Worm (Caenorhabditis elegans) whole organism, L4 larva: Measurements from ENCODE around the gene eat-3.

Source experiments
- aha-1 ChIP-seq: fragments of 150-350 bp; peaks from one replicate; lab custom pipeline; 2014; ENCODE audit warnings: missing biosample characterization, missing genetic modification characterization
- ama-1 ChIP-seq: fragments of 150-350 bp; optimal IDR thresholded peaks from 2 replicates; lab custom pipeline; 2014; ENCODE audit warnings: inconsistent platforms, mixed read lengths
- daf-19 ChIP-seq: fragments of 200-800 bp; sonication (Bioruptor generic); conservative IDR thresholded peaks from 2 replicates; pipeline ENCODE4 v1.3.6; 2022; ENCODE audit warnings: missing genetic modification characterization, missing compliant biosample characterization
- dmd-8 ChIP-seq: fragments of 200-800 bp; sonication (Bioruptor generic); IDR thresholded peaks from 2 replicates; pipeline ENCODE4 v1.3.6; 2022; ENCODE audit warnings: missing genetic modification characterization, missing compliant biosample characterization
- dpl-1 ChIP-seq: fragments of 150-350 bp; optimal IDR thresholded peaks from 2 replicates; lab custom pipeline; 2014; ENCODE audit warnings: missing biosample characterization, missing genetic modification reagents, missing genetic modification characterization
- hmg-1.1 ChIP-seq: fragments of 200-800 bp; sonication (Bioruptor generic); IDR thresholded peaks from 2 replicates; pipeline ENCODE4 v1.3.6; 2022; ENCODE audit warnings: missing genetic modification reagents, missing genetic modification characterization, missing compliant biosample characterization
- lsy-2 ChIP-seq, 2 experiments: fragments of 150-350 bp in 1 of 2; sonication (generic microtip) in 1 of 2; optimal IDR thresholded peaks; 2 replicates each; lab custom pipeline; 2014 to 2017; ENCODE audit warnings: missing biosample characterization in 2 of 2, missing genetic modification characterization in 2 of 2
- nhr-28 ChIP-seq: fragments of 150-350 bp; optimal IDR thresholded peaks from 2 replicates; lab custom pipeline; 2014; ENCODE audit warnings: missing biosample characterization, missing genetic modification characterization
- pha-4 ChIP-seq, 2 experiments: fragments of 150-350 bp in 1 of 2; fragments of 200-800 bp in 1 of 2; sonication (Bioruptor generic) in 1 of 2; IDR thresholded peaks in 1 of 2; optimal IDR thresholded peaks in 1 of 2; 2 replicates each; pipeline versions ENCODE4 v1.3.6 to Lab custom; 2014 to 2022; ENCODE audit warnings: missing genetic modification characterization in 2 of 2, missing genetic modification reagents in 2 of 2, missing biosample characterization in 1 of 2, missing compliant biosample characterization in 1 of 2
- php-3 ChIP-seq: fragments of 200-800 bp; sonication (Bioruptor generic); IDR thresholded peaks from 2 replicates; pipeline ENCODE4 v1.3.6; 2022; ENCODE audit warnings: missing genetic modification reagents, missing genetic modification characterization, missing compliant biosample characterization
- snpc-1.2 ChIP-seq: fragments of 200-800 bp; sonication (Bioruptor generic); IDR thresholded peaks from 2 replicates; pipeline ENCODE4 v1.3.6; 2022; ENCODE audit warnings: missing genetic modification reagents, missing genetic modification characterization, missing compliant biosample characterization
- snpc-4 ChIP-seq: fragments of 150-350 bp; optimal IDR thresholded peaks from 2 replicates; lab custom pipeline; 2014; ENCODE audit warnings: missing biosample characterization, missing genetic modification characterization
- unc-39 ChIP-seq: sonication (generic microtip); optimal IDR thresholded peaks from 2 replicates; lab custom pipeline; 2017; ENCODE audit warnings: missing biosample characterization, missing genetic modification characterization
- unc-62 ChIP-seq, 3 experiments: fragments of 150-350 bp in 1 of 3; sonication (generic microtip); optimal IDR thresholded peaks in 2 of 3; peaks in 1 of 3; 1 replicate in 1 of 3; 2 replicates in 2 of 3; lab custom pipeline; 2014 to 2017; ENCODE audit warnings: missing biosample characterization in 3 of 3, missing genetic modification characterization in 3 of 3, missing genetic modification reagents in 3 of 3, missing genotype in 1 of 3

DNA sequence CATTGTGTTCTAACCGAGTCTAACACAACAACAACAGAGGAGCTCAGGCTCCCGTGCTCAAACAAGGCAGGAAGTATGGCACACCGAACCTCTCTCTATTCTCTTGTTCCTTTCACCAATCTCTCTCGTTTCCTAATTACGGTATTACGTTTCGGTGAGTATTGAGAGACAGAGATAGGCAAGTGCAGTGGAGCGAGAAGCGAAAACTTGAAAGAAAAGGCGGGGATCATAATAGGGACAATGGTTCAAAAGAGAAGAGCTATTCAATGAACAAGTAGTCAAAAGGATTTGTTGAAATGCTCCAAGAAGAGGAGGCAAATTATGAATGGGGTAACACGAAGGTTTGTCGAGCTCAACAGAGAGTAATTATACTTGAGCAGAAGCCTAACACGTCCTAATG is 11.3 kb upstream of the eat-3 start:
- TF ChIP-seq hmg-1.1 (no peak), daf-19 (no peak), snpc-1.2 (GFP tag; lab: Robert Waterston, UW) (no peak), nhr-28 (tag; lab: Kevin White, UChicago) (no peak), dpl-1 (no peak), lsy-2 (tag; optimal IDR thresholded peaks at IDR 0.05; lab: Kevin White, UChicago) (no peak), dmd-8 (GFP tag; lab: Robert Waterston, UW) (no peak), aha-1 (tag; lab: Kevin White, UChicago) (no peak), php-3 (GFP tag; lab: Robert Waterston, UW) (no peak), pha-4 (GFP tag; IDR thresholded peaks at IDR 0.05; lab: Robert Waterston, UW) (no peak), pha-4 (tag; optimal IDR thresholded peaks at IDR 0.05; lab: Kevin White, UChicago) (no peak), unc-39 (tag; lab: Kevin White, UChicago) (no peak), unc-62 (GFP tag; optimal IDR thresholded peaks at IDR 0.05 in 1 of 2; lab: Kevin White, UChicago) (no peak), unc-62 (tag; optimal IDR thresholded peaks at IDR 0.05; lab: Kevin White, UChicago) (no peak), snpc-4 (tag; lab: Kevin White, UChicago) (no peak), ama-1 (lab: Kevin White, UChicago) (no peak)
